Worm (Caenorhabditis elegans): ENCODE data around the gene F53G2.2.

DNA sequence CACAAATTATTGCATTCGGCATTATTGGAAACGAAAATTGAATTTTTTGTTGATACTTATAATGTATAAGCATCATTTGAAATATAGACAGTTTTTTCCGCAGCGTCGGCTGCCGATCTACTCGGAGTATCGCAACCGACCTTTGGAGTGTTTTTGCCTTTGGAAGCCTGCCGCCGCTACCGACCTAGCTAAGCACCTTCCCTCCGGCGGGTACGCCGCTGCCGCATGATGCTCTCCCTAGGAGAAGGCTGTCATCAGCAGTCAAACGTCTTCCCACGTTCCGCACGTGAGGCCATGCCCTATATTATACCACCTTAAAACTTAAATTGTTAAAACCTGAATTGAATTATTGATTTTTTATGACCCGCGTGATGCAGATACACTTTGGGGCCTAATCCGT is 36.8 kb downstream of the F53G2.2 start:
- TF ChIP-seq gmeb-1 (tag; optimal IDR thresholded peaks at IDR 0.05): no peak
- no peak for TF ChIP-seq nhr-11 (tag; optimal IDR thresholded peaks at IDR 0.05)
- TF ChIP-seq nhr-237 (tag; optimal IDR thresholded peaks at IDR 0.05): no peak
- no peak for TF ChIP-seq zag-1 (tag; optimal IDR thresholded peaks at IDR 0.05)
- no peak for TF ChIP-seq unc-39 (tag; optimal IDR thresholded peaks at IDR 0.05)
- TF ChIP-seq R02D3.7 (tag; optimal IDR thresholded peaks at IDR 0.05): no peak
